Fruit fly (Drosophila melanogaster) whole organism, embryonic: Measurements from ENCODE around the gene CG2321.

ENCODE experiments used
- CG11723 ChIP-seq: fragments of 200-800 bp; sonication (Bioruptor generic); optimal IDR thresholded peaks from 2 replicates; lab custom pipeline; 2017; ENCODE audit warnings: missing biosample characterization, mild to moderate bottlenecking, missing genetic modification characterization
- CG3163 ChIP-seq: fragments of 200-800 bp; sonication (Bioruptor generic); optimal IDR thresholded peaks from 3 replicates; lab custom pipeline; 2016; ENCODE audit warnings: missing biosample characterization, missing genetic modification characterization
- CG7963 ChIP-seq: fragments of 200-800 bp; sonication (Bioruptor generic); IDR thresholded peaks from 3 replicates; pipeline ENCODE4 v1.3.6; 2022; ENCODE audit warnings: missing biosample characterization, missing genetic modification characterization; ENCODE audit not compliant: partially characterized antibody
- CG8944 ChIP-seq: fragments of 200-800 bp; sonication (Bioruptor generic); optimal IDR thresholded peaks from 3 replicates; lab custom pipeline; 2016; ENCODE audit warnings: missing biosample characterization, missing genetic modification characterization
- Doc3 ChIP-seq: fragments of 200-800 bp; sonication (Bioruptor generic); IDR thresholded peaks from 3 replicates; pipeline ENCODE4 v1.3.6; 2022; ENCODE audit warnings: missing biosample characterization, missing genetic modification characterization; ENCODE audit not compliant: partially characterized antibody
- Lim3 ChIP-seq: fragments of 200-800 bp; sonication (Bioruptor generic); IDR thresholded peaks from 2 replicates; pipeline ENCODE4 v1.3.6; 2022; ENCODE audit warnings: missing biosample characterization, missing genetic modification characterization
- ash1 ChIP-seq: fragments of 200-800 bp; sonication (Bioruptor generic); optimal IDR thresholded peaks from 2 replicates; lab custom pipeline; 2018; ENCODE audit warnings: missing biosample characterization, mild to moderate bottlenecking, missing genetic modification characterization
- gem ChIP-seq: fragments of 200-800 bp; sonication (Bioruptor generic); optimal IDR thresholded peaks from 2 replicates; lab custom pipeline; 2019; ENCODE audit warnings: missing biosample characterization, mild to moderate bottlenecking, missing genetic modification characterization, moderate library complexity
- kay ChIP-seq: fragments of 200-800 bp; sonication (Bioruptor generic); optimal IDR thresholded peaks from 2 replicates; lab custom pipeline; 2016; ENCODE audit warnings: missing biosample characterization, missing genetic modification characterization
- row ChIP-seq: fragments of 200-800 bp; sonication (Bioruptor generic); IDR thresholded peaks from 3 replicates; pipeline ENCODE4 v1.3.6; 2022; ENCODE audit warnings: missing biosample characterization, missing genetic modification characterization
- sens-2 ChIP-seq: fragments of 200-800 bp; sonication (Bioruptor generic); IDR thresholded peaks from 2 replicates; pipeline ENCODE4 v1.3.6; 2022; ENCODE audit warnings: missing biosample characterization, missing genetic modification characterization
- shn ChIP-seq: fragments of 200-800 bp; sonication (Bioruptor generic); optimal IDR thresholded peaks from 3 replicates; lab custom pipeline; 2016; ENCODE audit warnings: missing biosample characterization, missing genetic modification characterization
- sug ChIP-seq: fragments of 200-800 bp; optimal IDR thresholded peaks from 2 replicates; lab custom pipeline; 2019; ENCODE audit warnings: missing biosample characterization, mild to moderate bottlenecking, missing genetic modification characterization, moderate library complexity
- tll ChIP-seq, 2 experiments: fragments of 200-800 bp in 1 of 2; fragments of >200 bp in 1 of 2; sonication (Bioruptor generic) in 1 of 2; optimal IDR thresholded peaks; 2 replicates each; lab custom pipeline; 2017 to 2019; ENCODE audit warnings: missing biosample characterization in 2 of 2, missing genetic modification characterization in 2 of 2, mild to moderate bottlenecking in 1 of 2, moderate library complexity in 1 of 2

dm6 chr3R:29511472-29511871, 22.4 kb upstream of the CG2321 start:
- no peak for TF ChIP-seq CG11723 (GFP tag; lab: Kevin White, UChicago)
- TF ChIP-seq Doc3 (GFP tag; lab: Robert Waterston, UW), result no peak
- no peak for TF ChIP-seq sens-2 (GFP tag; lab: Robert Waterston, UW)
- no peak for TF ChIP-seq ash1 (GFP tag; lab: Kevin White, UChicago)
- no peak for TF ChIP-seq CG7963
- no peak for TF ChIP-seq CG3163 (GFP tag; lab: Kevin White, UChicago)
- no peak for TF ChIP-seq sug (tag; lab: Kevin White, UChicago)
- TF ChIP-seq shn (GFP tag; lab: Kevin White, UChicago), result no peak
- TF ChIP-seq Lim3, result no peak
- no peak for TF ChIP-seq gem
- TF ChIP-seq kay (GFP tag; lab: Kevin White, UChicago), result no peak
- TF ChIP-seq row (GFP tag; lab: Robert Waterston, UW), result no peak
- TF ChIP-seq tll (GFP tag; optimal IDR thresholded peaks at IDR 0.05; lab: Kevin White, UChicago), result no peak
- no peak for TF ChIP-seq CG8944 (GFP tag; lab: Kevin White, UChicago)
